Fruit fly (Drosophila melanogaster): ENCODE data around the gene CG6527.

- TF ChIP-seq psq (optimal IDR thresholded peaks at IDR 0.05) (no peak), pan (optimal IDR thresholded peaks at IDR 0.05) (no peak), Dll (optimal IDR thresholded peaks at IDR 0.05) (no peak)
These were observed 26.1 kb upstream of the CG6527 start for dm6 chr3L:10584965-10585364.

Data from whole organism.